Fruit fly (Drosophila melanogaster) whole organism, embryonic: ENCODE data around the gene CAH4.

Experiments used
- Atf3 ChIP-seq: fragments of 200-800 bp; sonication (Bioruptor generic); optimal IDR thresholded peaks from 3 replicates; lab custom pipeline; 2016; ENCODE audit warnings: missing biosample characterization, missing genetic modification characterization
- B-H2 ChIP-seq: fragments of 200-800 bp; sonication (Bioruptor generic); optimal IDR thresholded peaks from 2 replicates; lab custom pipeline; 2018; ENCODE audit warnings: missing biosample characterization, mild to moderate bottlenecking, missing genetic modification characterization
- Bteb2 ChIP-seq: fragments of 200-800 bp; sonication (Bioruptor generic); optimal IDR thresholded peaks from 2 replicates; lab custom pipeline; 2016; ENCODE audit warnings: missing biosample characterization, missing genetic modification characterization
- CG10321 ChIP-seq: fragments of 200-800 bp; sonication (Bioruptor generic); IDR thresholded peaks from 2 replicates; pipeline ENCODE4 v1.3.6; 2022; ENCODE audit warnings: missing biosample characterization, missing genetic modification characterization
- CG12219 ChIP-seq: fragments of 200-800 bp; sonication (Bioruptor generic); optimal IDR thresholded peaks from 3 replicates; lab custom pipeline; 2018; ENCODE audit warnings: missing biosample characterization, mild to moderate bottlenecking, missing genetic modification characterization
- CG12659 ChIP-seq: fragments of 200-800 bp; sonication (Bioruptor generic); optimal IDR thresholded peaks from 3 replicates; lab custom pipeline; 2017; ENCODE audit warnings: mild to moderate bottlenecking, missing biosample characterization, missing genetic modification reagents, missing genetic modification characterization
- CG12744 ChIP-seq: fragments of 200-800 bp; sonication (Bioruptor generic); optimal IDR thresholded peaks from 2 replicates; lab custom pipeline; 2016; ENCODE audit warnings: missing biosample characterization, missing genetic modification characterization
- CG13894 ChIP-seq: fragments of 200-800 bp; sonication (Bioruptor generic); optimal IDR thresholded peaks from 3 replicates; lab custom pipeline; 2018; ENCODE audit warnings: missing biosample characterization, mild to moderate bottlenecking, missing genetic modification characterization, moderate library complexity
- CG16863 ChIP-seq: fragments of 200-800 bp; sonication (Bioruptor generic); optimal IDR thresholded peaks from 3 replicates; lab custom pipeline; 2016; ENCODE audit warnings: missing biosample characterization, missing genetic modification characterization
- CG18764 ChIP-seq: fragments of 200-800 bp; sonication (Bioruptor generic); optimal IDR thresholded peaks from 3 replicates; lab custom pipeline; 2016; ENCODE audit warnings: missing biosample characterization, missing genetic modification characterization
- CG2129 ChIP-seq: fragments of 200-800 bp; sonication (Bioruptor generic); IDR thresholded peaks from 2 replicates; pipeline ENCODE4 v1.3.6; 2022; ENCODE audit warnings: missing biosample characterization, missing genetic modification characterization; ENCODE audit not compliant: partially characterized antibody
- CG31388 ChIP-seq: fragments of 200-800 bp; sonication (Bioruptor generic); optimal IDR thresholded peaks from 2 replicates; lab custom pipeline; 2016; ENCODE audit warnings: missing biosample characterization, missing genetic modification characterization
- CG4730 ChIP-seq: fragments of 200-800 bp; sonication (Bioruptor generic); IDR thresholded peaks from 2 replicates; pipeline ENCODE4 v1.3.6; 2022; ENCODE audit warnings: missing biosample characterization, missing genetic modification characterization
- CG5245 ChIP-seq: fragments of 200-800 bp; sonication (Bioruptor generic); optimal IDR thresholded peaks from 3 replicates; lab custom pipeline; 2016; ENCODE audit warnings: missing biosample characterization, missing genetic modification characterization
- CG6654 ChIP-seq: fragments of 200-800 bp; sonication (Bioruptor generic); optimal IDR thresholded peaks from 2 replicates; lab custom pipeline; 2017; ENCODE audit warnings: missing biosample characterization, mild to moderate bottlenecking, missing genetic modification characterization
- CG6791 ChIP-seq: fragments of 200-800 bp; sonication (Bioruptor generic); IDR thresholded peaks from 3 replicates; pipeline ENCODE4 v1.3.6; 2022; ENCODE audit warnings: missing biosample characterization, missing genetic modification characterization; ENCODE audit not compliant: partially characterized antibody
- CG7839 ChIP-seq: fragments of 200-800 bp; sonication (Bioruptor generic); optimal IDR thresholded peaks from 3 replicates; lab custom pipeline; 2018; ENCODE audit warnings: missing biosample characterization, mild to moderate bottlenecking, missing genetic modification characterization, moderate library complexity
- CG7987 ChIP-seq: fragments of 200-800 bp; sonication (Bioruptor generic); optimal IDR thresholded peaks from 2 replicates; lab custom pipeline; 2018; ENCODE audit warnings: missing biosample characterization, mild to moderate bottlenecking, missing genetic modification characterization, moderate library complexity
- CG9817 ChIP-seq: fragments of 200-800 bp; sonication (Bioruptor generic); optimal IDR thresholded peaks from 2 replicates; lab custom pipeline; 2018; ENCODE audit warnings: missing biosample characterization, mild to moderate bottlenecking, missing genetic modification characterization, moderate library complexity
- Dbx ChIP-seq: fragments of 200-800 bp; sonication (Bioruptor generic); IDR thresholded peaks from 3 replicates; pipeline ENCODE4 v1.3.6; 2022; ENCODE audit warnings: missing biosample characterization, missing genetic modification characterization
- Dek ChIP-seq: fragments of 200-800 bp; sonication (Bioruptor generic); optimal IDR thresholded peaks from 3 replicates; lab custom pipeline; 2019; ENCODE audit warnings: missing biosample characterization, mild to moderate bottlenecking, missing genetic modification characterization, moderate library complexity
- Dip3 ChIP-seq: fragments of 200-800 bp; sonication (Bioruptor generic); optimal IDR thresholded peaks from 3 replicates; lab custom pipeline; 2016; ENCODE audit warnings: missing biosample characterization, missing genetic modification characterization
- Doc2 ChIP-seq: fragments of 200-800 bp; sonication (Bioruptor generic); IDR thresholded peaks from 2 replicates; pipeline ENCODE4 v1.3.6; 2022; ENCODE audit warnings: missing biosample characterization, missing genetic modification characterization
- Dp ChIP-seq: fragments of 200-800 bp; sonication (Bioruptor generic); optimal IDR thresholded peaks from 2 replicates; lab custom pipeline; 2018; ENCODE audit warnings: missing biosample characterization, mild to moderate bottlenecking, missing genetic modification characterization, moderate library complexity
- Ets65A ChIP-seq: fragments of 200-800 bp; sonication (Bioruptor generic); peaks from one replicate; lab custom pipeline; 2016; ENCODE audit warnings: missing biosample characterization, missing genetic modification characterization
- HLH3B ChIP-seq: fragments of 200-800 bp; sonication (Bioruptor generic); IDR thresholded peaks from 2 replicates; pipeline ENCODE4 v1.3.6; 2022; ENCODE audit warnings: missing biosample characterization, missing genetic modification characterization
- HmgZ ChIP-seq: fragments of 200-800 bp; sonication (Bioruptor generic); optimal IDR thresholded peaks from 2 replicates; lab custom pipeline; 2018; ENCODE audit warnings: missing biosample characterization, mild to moderate bottlenecking, missing genetic modification characterization
- Lpt ChIP-seq: fragments of >200 bp; optimal IDR thresholded peaks from 2 replicates; lab custom pipeline; 2018; ENCODE audit warnings: missing biosample characterization, missing genetic modification characterization
- Max ChIP-seq: fragments of 200-800 bp; sonication (Bioruptor generic); optimal IDR thresholded peaks from 2 replicates; lab custom pipeline; 2016; ENCODE audit warnings: missing biosample characterization, mild to moderate bottlenecking, missing genetic modification characterization
- Oli ChIP-seq: fragments of 200-800 bp; sonication (Bioruptor generic); optimal IDR thresholded peaks from 2 replicates; lab custom pipeline; 2018; ENCODE audit warnings: missing biosample characterization, mild to moderate bottlenecking, missing genetic modification characterization, moderate library complexity
- PHDP ChIP-seq: fragments of 200-800 bp; sonication (Bioruptor generic); optimal IDR thresholded peaks from 3 replicates; lab custom pipeline; 2018; ENCODE audit warnings: missing biosample characterization, mild to moderate bottlenecking, missing genetic modification characterization, moderate library complexity
- TFAM ChIP-seq: fragments of 200-800 bp; sonication (Bioruptor generic); optimal IDR thresholded peaks from 2 replicates; lab custom pipeline; 2017; ENCODE audit warnings: missing biosample characterization, missing genetic modification characterization, inconsistent platforms
- bbx ChIP-seq: fragments of 200-800 bp; sonication (Bioruptor generic); IDR thresholded peaks from 2 replicates; pipeline ENCODE4 v1.3.6; 2022; ENCODE audit warnings: missing biosample characterization, missing genetic modification characterization; ENCODE audit not compliant: partially characterized antibody
- bcd ChIP-seq: fragments of 200-800 bp; sonication (Bioruptor generic); optimal IDR thresholded peaks from 2 replicates; lab custom pipeline; 2017; ENCODE audit warnings: missing biosample characterization, mild to moderate bottlenecking, missing genetic modification characterization
- cg ChIP-seq: fragments of 200-800 bp; sonication (Bioruptor generic); optimal IDR thresholded peaks from 3 replicates; lab custom pipeline; 2019; ENCODE audit warnings: missing biosample characterization, mild to moderate bottlenecking, missing genetic modification characterization, moderate library complexity
- disco-r ChIP-seq: fragments of 200-800 bp; sonication (Bioruptor generic); optimal IDR thresholded peaks from 2 replicates; lab custom pipeline; 2016; ENCODE audit warnings: missing biosample characterization, missing genetic modification characterization
- hb ChIP-seq: fragments of 200-800 bp; sonication (Bioruptor generic); IDR thresholded peaks from 3 replicates; pipeline ENCODE4 v1.3.6; 2022; ENCODE audit warnings: missing biosample characterization, missing genetic modification characterization; ENCODE audit not compliant: partially characterized antibody
- hkb ChIP-seq, 2 experiments: fragments of 200-800 bp in 1 of 2; fragments of >200 bp in 1 of 2; sonication (Bioruptor generic) in 1 of 2; IDR thresholded peaks in 1 of 2; optimal IDR thresholded peaks in 1 of 2; 2 replicates each; pipeline versions ENCODE4 v1.3.6 to Lab custom; 2017 to 2022; ENCODE audit warnings: missing biosample characterization in 1 of 2, missing genetic modification characterization in 1 of 2
- ind ChIP-seq: fragments of 200-800 bp; sonication (Bioruptor generic); optimal IDR thresholded peaks from 3 replicates; lab custom pipeline; 2016; ENCODE audit warnings: missing biosample characterization, missing genetic modification characterization
- insv ChIP-seq, 2 experiments: fragments of 200-800 bp; sonication (Bioruptor generic); optimal IDR thresholded peaks; 3 replicates each; lab custom pipeline; 2016 to 2018; ENCODE audit warnings: missing biosample characterization in 2 of 2, missing genetic modification characterization in 2 of 2
- kay ChIP-seq: fragments of 200-800 bp; sonication (Bioruptor generic); optimal IDR thresholded peaks from 2 replicates; lab custom pipeline; 2016; ENCODE audit warnings: missing biosample characterization, missing genetic modification characterization
- mam ChIP-seq: fragments of 200-800 bp; sonication (Bioruptor generic); optimal IDR thresholded peaks from 3 replicates; lab custom pipeline; 2016; ENCODE audit warnings: missing biosample characterization, missing genetic modification characterization
- prd ChIP-seq, 3 experiments: fragments of >200 bp in 2 of 3; fragments of 200-800 bp in 1 of 3; sonication (Bioruptor generic) in 1 of 3; optimal IDR thresholded peaks in 2 of 3; IDR thresholded peaks in 1 of 3; 2 replicates in 2 of 3; 3 replicates in 1 of 3; pipeline versions ENCODE4 v1.3.6 to Lab custom; 2017 to 2022; ENCODE audit warnings: missing biosample characterization in 1 of 3, missing genetic modification characterization in 1 of 3
- rib ChIP-seq: fragments of 200-800 bp; sonication (Bioruptor generic); IDR thresholded peaks from 2 replicates; pipeline ENCODE4 v1.3.6; 2022; ENCODE audit warnings: missing biosample characterization, missing genetic modification characterization
- ro ChIP-seq: fragments of 200-800 bp; sonication (Bioruptor generic); IDR thresholded peaks from 2 replicates; pipeline ENCODE4 v1.3.6; 2022; ENCODE audit warnings: missing biosample characterization, missing genetic modification characterization
- run ChIP-seq: fragments of 200-800 bp; sonication (Bioruptor generic); optimal IDR thresholded peaks from 3 replicates; lab custom pipeline; 2018; ENCODE audit warnings: missing biosample characterization, mild to moderate bottlenecking, missing genetic modification characterization
- slou ChIP-seq: fragments of 200-800 bp; sonication (Bioruptor generic); optimal IDR thresholded peaks from 3 replicates; lab custom pipeline; 2016; ENCODE audit warnings: missing biosample characterization, missing genetic modification characterization
- sna ChIP-seq: fragments of 200-800 bp; sonication (Bioruptor generic); IDR thresholded peaks from 2 replicates; pipeline ENCODE4 v1.3.6; 2022; ENCODE audit warnings: missing biosample characterization, missing genetic modification characterization; ENCODE audit not compliant: partially characterized antibody
- sob ChIP-seq: fragments of 200-800 bp; sonication (Bioruptor generic); IDR thresholded peaks from 2 replicates; pipeline ENCODE4 v1.3.6; 2022; ENCODE audit warnings: missing biosample characterization, missing genetic modification characterization

CAH4 gene

dm6 chr3R:24894419-24895206 lies 37.3 kb upstream of the CAH4 start, which contains the start of the genes CG31121 and CG11069 (continued):
- TF ChIP-seq hb (GFP tag; lab: Robert Waterston, UW) (no peak), B-H2 (GFP tag; lab: Kevin White, UChicago) (no peak), CG6791 (GFP tag; lab: Robert Waterston, UW) (no peak), insv (GFP tag; optimal IDR thresholded peaks at IDR 0.05; lab: Kevin White, UChicago) (peak in 1 of 2 experiments; percentile 88), CG31388 (no peak), HmgZ (no peak), CG5245 (GFP tag; lab: Kevin White, UChicago) (no peak), CG9817 (no peak), Oli (tag; lab: Kevin White, UChicago) (no peak), sna (GFP tag; lab: Robert Waterston, UW) (no peak), CG12659 (GFP tag; lab: Kevin White, UChicago) (no peak), HLH3B (no peak), prd (optimal IDR thresholded peaks at IDR 0.05; lab: Kevin White, UChicago) (no peak), prd (GFP tag; IDR thresholded peaks at IDR 0.05; lab: Robert Waterston, UW) (0 out of 3 replicates have a peak, but pooled peaks have one; percentile 14), Ets65A (GFP tag; lab: Kevin White, UChicago) (no peak), CG10321 (GFP tag; lab: Robert Waterston, UW) (no peak), hkb (optimal IDR thresholded peaks at IDR 0.05; lab: Kevin White, UChicago) (no peak), hkb (GFP tag; IDR thresholded peaks at IDR 0.05; lab: Robert Waterston, UW) (no peak), Max (GFP tag; lab: Kevin White, UChicago) (no peak), Dbx (GFP tag; lab: Robert Waterston, UW) (no peak), slou (GFP tag; lab: Kevin White, UChicago) (no peak), Dip3 (GFP tag; lab: Kevin White, UChicago) (no peak), kay (no peak), bbx (GFP tag; lab: Robert Waterston, UW) (peak; percentile 45), TFAM (no peak), Bteb2 (no peak), sob (peak; percentile 30; the same call in 1 of the 2 replicates), CG7987 (GFP tag; lab: Kevin White, UChicago) (no peak), CG18764 (no peak), Dek (tag; lab: Kevin White, UChicago) (no peak), bcd (no peak), Dp (GFP tag; lab: Kevin White, UChicago) (no peak), CG2129 (GFP tag; lab: Robert Waterston, UW) (no peak), ro (GFP tag; lab: Robert Waterston, UW) (no peak), CG4730 (no peak), CG12219 (GFP tag; lab: Kevin White, UChicago) (no peak), disco-r (GFP tag; lab: Kevin White, UChicago) (no peak), Atf3 (GFP tag; lab: Kevin White, UChicago) (no peak), PHDP (no peak), cg (no peak), CG7839 (no peak), CG16863 (GFP tag; lab: Kevin White, UChicago) (no peak), run (tag; lab: Kevin White, UChicago) (no peak), mam (GFP tag; lab: Kevin White, UChicago) (no peak), CG12744 (no peak), rib (GFP tag; lab: Robert Waterston, UW) (0 out of 2 replicates have a peak, but pooled peaks have one; percentile 19), CG6654 (GFP tag; lab: Kevin White, UChicago) (no peak), CG13894 (no peak), Doc2 (GFP tag; lab: Robert Waterston, UW) (no peak), ind (GFP tag; lab: Kevin White, UChicago) (no peak), Lpt (GFP tag; lab: Kevin White, UChicago) (no peak)
